Worm (Caenorhabditis elegans): ENCODE measurements around the gene sdc-1.

DNA sequence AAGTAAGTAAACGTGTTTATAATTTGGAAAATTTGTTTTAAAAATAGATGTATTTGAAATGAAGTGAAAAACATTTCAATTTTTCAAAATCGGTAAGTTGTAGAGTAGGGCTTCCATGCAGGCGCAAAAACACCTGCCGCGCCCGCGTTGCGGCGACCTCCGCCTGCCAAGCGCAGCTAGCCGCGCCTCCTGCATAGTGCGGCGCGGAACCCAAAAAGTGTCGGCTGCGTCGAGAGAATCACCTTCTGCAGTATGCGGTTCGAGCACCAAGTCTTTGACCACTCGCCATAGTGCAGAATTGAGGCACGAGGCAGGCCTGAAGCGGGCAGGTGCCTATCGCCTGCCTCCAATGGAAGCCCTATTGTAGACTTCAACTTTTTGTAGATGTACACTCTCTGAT is 34.1 kb downstream of the sdc-1 start:
- TF ChIP-seq fos-1 (tag; optimal IDR thresholded peaks at IDR 0.05) (no peak), zag-1 (tag; optimal IDR thresholded peaks at IDR 0.05) (no peak), ceh-82 (tag; optimal IDR thresholded peaks at IDR 0.05) (no peak), skn-1 (tag; optimal IDR thresholded peaks at IDR 0.05) (no peak), ama-1 (optimal IDR thresholded peaks at IDR 0.05) (no peak), unc-62 (GFP tag; optimal IDR thresholded peaks at IDR 0.05) (no peak), elt-3 (tag; optimal IDR thresholded peaks at IDR 0.05) (no peak), ztf-11 (tag; optimal IDR thresholded peaks at IDR 0.05) (no peak), nhr-12 (tag; optimal IDR thresholded peaks at IDR 0.05) (no peak)
